Fruit fly (Drosophila melanogaster) whole organism, embryonic: ENCODE results near the gene BtbVII.

Source experiments
- Ada2b ChIP-seq: fragments of 200-800 bp; sonication (Bioruptor generic); IDR thresholded peaks from 2 replicates; pipeline ENCODE4 v1.3.6; 2022; ENCODE audit warnings: missing biosample characterization, missing genetic modification characterization
- Blimp-1 ChIP-seq: fragments of 200-800 bp; sonication (Bioruptor generic); optimal IDR thresholded peaks from 3 replicates; lab custom pipeline; 2018; ENCODE audit warnings: missing biosample characterization, missing genetic modification characterization, mild to moderate bottlenecking, moderate library complexity, missing genetic modification reagents
- CG12071 ChIP-seq: fragments of 200-800 bp; sonication (Bioruptor generic); optimal IDR thresholded peaks from 3 replicates; lab custom pipeline; 2018; ENCODE audit warnings: missing biosample characterization, mild to moderate bottlenecking, missing genetic modification characterization
- CG12219 ChIP-seq: fragments of 200-800 bp; sonication (Bioruptor generic); optimal IDR thresholded peaks from 3 replicates; lab custom pipeline; 2018; ENCODE audit warnings: missing biosample characterization, mild to moderate bottlenecking, missing genetic modification characterization
- CG1233 ChIP-seq: fragments of 200-800 bp; sonication (Bioruptor generic); optimal IDR thresholded peaks from 4 replicates; lab custom pipeline; 2018; ENCODE audit warnings: missing biosample characterization, mild to moderate bottlenecking, missing genetic modification characterization
- CG14014 ChIP-seq: fragments of 200-800 bp; sonication (Bioruptor generic); IDR thresholded peaks from 2 replicates; pipeline ENCODE4 v1.3.6; 2022; ENCODE audit warnings: missing biosample characterization, missing genetic modification characterization
- CG15269 ChIP-seq: fragments of 200-800 bp; sonication (Bioruptor generic); optimal IDR thresholded peaks from 2 replicates; lab custom pipeline; 2018; ENCODE audit warnings: missing biosample characterization, mild to moderate bottlenecking, missing genetic modification characterization, moderate library complexity
- CG15479 ChIP-seq: fragments of 200-800 bp; sonication (Bioruptor generic); optimal IDR thresholded peaks from 3 replicates; lab custom pipeline; 2019; ENCODE audit warnings: missing biosample characterization, mild to moderate bottlenecking, missing genetic modification characterization, moderate library complexity
- CG15696 ChIP-seq: fragments of 200-800 bp; sonication (Bioruptor generic); optimal IDR thresholded peaks from 2 replicates; lab custom pipeline; 2019; ENCODE audit warnings: missing biosample characterization, mild to moderate bottlenecking, missing genetic modification characterization, moderate library complexity
- CG1647 ChIP-seq: fragments of 200-800 bp; sonication (Bioruptor generic); optimal IDR thresholded peaks from 3 replicates; lab custom pipeline; 2016; ENCODE audit warnings: missing biosample characterization, missing genetic modification characterization
- CG16863 ChIP-seq: fragments of 200-800 bp; sonication (Bioruptor generic); optimal IDR thresholded peaks from 3 replicates; lab custom pipeline; 2016; ENCODE audit warnings: missing biosample characterization, missing genetic modification characterization
- CG17361 ChIP-seq: fragments of 200-800 bp; sonication (Bioruptor generic); IDR thresholded peaks from 3 replicates; pipeline ENCODE4 v1.3.6; 2022; ENCODE audit warnings: missing biosample characterization, missing genetic modification characterization
- CG17802 ChIP-seq: fragments of 200-800 bp; sonication (Bioruptor generic); optimal IDR thresholded peaks from 2 replicates; lab custom pipeline; 2018; ENCODE audit warnings: missing biosample characterization, mild to moderate bottlenecking, missing genetic modification characterization, moderate library complexity
- CG30020 ChIP-seq: fragments of 200-800 bp; optimal IDR thresholded peaks from 2 replicates; lab custom pipeline; 2019; ENCODE audit warnings: missing biosample characterization, mild to moderate bottlenecking, missing genetic modification characterization, moderate library complexity
- CG31441 ChIP-seq: fragments of 200-800 bp; sonication (Bioruptor generic); IDR thresholded peaks from 2 replicates; pipeline ENCODE4 v1.3.6; 2022; ENCODE audit warnings: missing biosample characterization, missing genetic modification characterization
- CG32767 ChIP-seq: fragments of 200-800 bp; sonication (Bioruptor generic); IDR thresholded peaks from 2 replicates; pipeline ENCODE4 v1.3.6; 2022; ENCODE audit warnings: missing biosample characterization, missing genetic modification characterization
- CG33213 ChIP-seq: fragments of 200-800 bp; sonication (Bioruptor generic); optimal IDR thresholded peaks from 3 replicates; lab custom pipeline; 2016; ENCODE audit warnings: missing biosample characterization, missing genetic modification characterization
- CG34422 ChIP-seq: fragments of 200-800 bp; sonication (Bioruptor generic); IDR thresholded peaks from 3 replicates; pipeline ENCODE4 v1.3.6; 2022; ENCODE audit warnings: missing biosample characterization, missing genetic modification characterization
- CG4282 ChIP-seq: fragments of 200-800 bp; sonication (Bioruptor generic); optimal IDR thresholded peaks from 2 replicates; lab custom pipeline; 2016; ENCODE audit warnings: missing biosample characterization, missing genetic modification characterization
- CG4328 ChIP-seq: fragments of 200-800 bp; sonication (Bioruptor generic); optimal IDR thresholded peaks from 3 replicates; lab custom pipeline; 2017; ENCODE audit warnings: missing biosample characterization, missing genetic modification reagents, missing genetic modification characterization
- CG4707 ChIP-seq: fragments of 200-800 bp; sonication (Bioruptor generic); optimal IDR thresholded peaks from 2 replicates; lab custom pipeline; 2018; ENCODE audit warnings: missing biosample characterization, mild to moderate bottlenecking, missing genetic modification characterization, moderate library complexity
- CG6654 ChIP-seq: fragments of 200-800 bp; sonication (Bioruptor generic); optimal IDR thresholded peaks from 2 replicates; lab custom pipeline; 2017; ENCODE audit warnings: missing biosample characterization, mild to moderate bottlenecking, missing genetic modification characterization
- CG7271 ChIP-seq: fragments of 200-800 bp; sonication (Bioruptor generic); optimal IDR thresholded peaks from 2 replicates; lab custom pipeline; 2018; ENCODE audit warnings: missing biosample characterization, mild to moderate bottlenecking, missing genetic modification characterization, moderate library complexity
- CG8388 ChIP-seq: fragments of 200-800 bp; sonication (Bioruptor generic); optimal IDR thresholded peaks from 2 replicates; lab custom pipeline; 2019; ENCODE audit warnings: missing biosample characterization, mild to moderate bottlenecking, missing genetic modification characterization, moderate library complexity
- CG9932 ChIP-seq: fragments of 200-800 bp; sonication (Bioruptor generic); IDR thresholded peaks from 2 replicates; pipeline ENCODE4 v1.3.6; 2022; ENCODE audit warnings: missing biosample characterization, missing genetic modification characterization
- Dfd ChIP-seq, 2 experiments: fragments of >200 bp; optimal IDR thresholded peaks; 2 replicates each; lab custom pipeline; 2017; ENCODE audit warnings: missing biosample characterization in 2 of 2, missing genetic modification characterization in 2 of 2
- PHDP ChIP-seq: fragments of 200-800 bp; sonication (Bioruptor generic); optimal IDR thresholded peaks from 3 replicates; lab custom pipeline; 2018; ENCODE audit warnings: missing biosample characterization, mild to moderate bottlenecking, missing genetic modification characterization, moderate library complexity
- Sin3A ChIP-seq: fragments of >200 bp; optimal IDR thresholded peaks from 2 replicates; lab custom pipeline; 2018
- Six4 ChIP-seq: fragments of 200-800 bp; sonication (Bioruptor generic); optimal IDR thresholded peaks from 2 replicates; lab custom pipeline; 2016; ENCODE audit warnings: missing biosample characterization, missing genetic modification characterization
- Sox100B ChIP-seq: fragments of 200-800 bp; sonication (Bioruptor generic); optimal IDR thresholded peaks from 3 replicates; lab custom pipeline; 2018; ENCODE audit warnings: missing biosample characterization, mild to moderate bottlenecking, missing genetic modification characterization
- Sox102F ChIP-seq: fragments of 200-800 bp; sonication (Bioruptor generic); optimal IDR thresholded peaks from 2 replicates; lab custom pipeline; 2018; ENCODE audit warnings: missing biosample characterization, mild to moderate bottlenecking, missing genetic modification characterization, moderate library complexity
- ab ChIP-seq: fragments of 200-800 bp; sonication (Bioruptor generic); optimal IDR thresholded peaks from 2 replicates; lab custom pipeline; 2016; ENCODE audit warnings: missing biosample characterization, missing genetic modification characterization
- az2 ChIP-seq: fragments of 200-800 bp; sonication (Bioruptor generic); optimal IDR thresholded peaks from 3 replicates; lab custom pipeline; 2016; ENCODE audit warnings: missing biosample characterization, missing genetic modification characterization
- bbx ChIP-seq: fragments of 200-800 bp; sonication (Bioruptor generic); IDR thresholded peaks from 2 replicates; pipeline ENCODE4 v1.3.6; 2022; ENCODE audit warnings: missing biosample characterization, missing genetic modification characterization; ENCODE audit not compliant: partially characterized antibody
- chm ChIP-seq: fragments of 200-800 bp; sonication (Bioruptor generic); IDR thresholded peaks from 2 replicates; pipeline ENCODE4 v1.3.6; 2022; ENCODE audit warnings: missing biosample characterization, missing genetic modification characterization
- croc ChIP-seq: fragments of 200-800 bp; sonication (Bioruptor generic); conservative IDR thresholded peaks from 3 replicates; pipeline ENCODE4 v1.3.6; 2022; ENCODE audit warnings: missing biosample characterization, missing genetic modification characterization
- dati ChIP-seq: fragments of 200-800 bp; sonication (Bioruptor generic); IDR thresholded peaks from 2 replicates; pipeline ENCODE4 v1.3.6; 2022; ENCODE audit warnings: missing biosample characterization, missing genetic modification characterization
- dmrt11E ChIP-seq: fragments of 200-800 bp; sonication (Bioruptor generic); optimal IDR thresholded peaks from 3 replicates; lab custom pipeline; 2018; ENCODE audit warnings: missing biosample characterization, mild to moderate bottlenecking, missing genetic modification characterization, moderate library complexity
- fu2 ChIP-seq: fragments of 200-800 bp; sonication (Bioruptor generic); optimal IDR thresholded peaks from 2 replicates; lab custom pipeline; 2016; ENCODE audit warnings: missing biosample characterization, missing genetic modification characterization
- gsb ChIP-seq: fragments of 200-800 bp; sonication (Bioruptor generic); IDR thresholded peaks from 2 replicates; pipeline ENCODE4 v1.3.6; 2022; ENCODE audit warnings: missing biosample characterization, missing genetic modification characterization
- insv ChIP-seq, 2 experiments: fragments of 200-800 bp; sonication (Bioruptor generic); optimal IDR thresholded peaks; 3 replicates each; lab custom pipeline; 2016 to 2018; ENCODE audit warnings: missing biosample characterization in 2 of 2, missing genetic modification characterization in 2 of 2
- nmo ChIP-seq: fragments of 200-800 bp; sonication (Bioruptor generic); optimal IDR thresholded peaks from 2 replicates; lab custom pipeline; 2018; ENCODE audit warnings: missing biosample characterization, mild to moderate bottlenecking, missing genetic modification characterization, moderate library complexity
- odd ChIP-seq: fragments of 200-800 bp; sonication (Bioruptor generic); optimal IDR thresholded peaks from 2 replicates; lab custom pipeline; 2017; ENCODE audit warnings: missing biosample characterization, mild to moderate bottlenecking, missing genetic modification characterization
- peb ChIP-seq: fragments of 200-800 bp; sonication (Bioruptor generic); IDR thresholded peaks from 2 replicates; pipeline ENCODE4 v1.3.6; 2022; ENCODE audit warnings: missing biosample characterization, missing genetic modification characterization
- phol ChIP-seq: fragments of 200-800 bp; sonication (Bioruptor generic); optimal IDR thresholded peaks from 3 replicates; lab custom pipeline; 2018; ENCODE audit warnings: missing biosample characterization, mild to moderate bottlenecking, missing genetic modification characterization, moderate library complexity
- salm ChIP-seq: fragments of 200-800 bp; sonication (Bioruptor generic); optimal IDR thresholded peaks from 2 replicates; lab custom pipeline; 2018; ENCODE audit warnings: missing biosample characterization, mild to moderate bottlenecking, missing genetic modification characterization
- sima ChIP-seq: fragments of 200-800 bp; sonication (Bioruptor generic); optimal IDR thresholded peaks from 2 replicates; lab custom pipeline; 2016; ENCODE audit warnings: missing biosample characterization, missing genetic modification characterization
- so ChIP-seq: fragments of 200-800 bp; sonication (Bioruptor generic); IDR thresholded peaks from 3 replicates; pipeline ENCODE4 v1.3.6; 2022; ENCODE audit warnings: missing biosample characterization, missing genetic modification characterization
- stc ChIP-seq: fragments of 200-800 bp; sonication (Bioruptor generic); IDR thresholded peaks from 2 replicates; pipeline ENCODE4 v1.3.6; 2022; ENCODE audit warnings: missing biosample characterization, missing genetic modification characterization
- twi ChIP-seq: fragments of 200-800 bp; optimal IDR thresholded peaks from 2 replicates; lab custom pipeline; 2019; ENCODE audit warnings: missing biosample characterization, mild to moderate bottlenecking, missing genetic modification characterization, moderate library complexity
- zf30C ChIP-seq: fragments of 200-800 bp; sonication (Bioruptor generic); optimal IDR thresholded peaks from 3 replicates; lab custom pipeline; 2018; ENCODE audit warnings: missing biosample characterization, mild to moderate bottlenecking, missing genetic modification characterization

The BtbVII gene

dm6 chr3L:3127544-3127943 is 20.9 kb upstream of the BtbVII start, which contains the start of gene promL (continued):
- TF ChIP-seq dmrt11E = peak; percentile 40
- peak; percentile 72 for TF ChIP-seq bbx
- peak; percentile 43 for TF ChIP-seq Blimp-1 (GFP tag; lab: Kevin White, UChicago)
- no peak for TF ChIP-seq fu2 (GFP tag; lab: Kevin White, UChicago)
- TF ChIP-seq CG9932 (GFP tag; lab: Robert Waterston, UW) = no peak
- no peak; the same call in 1 of the 2 replicates for TF ChIP-seq chm (GFP tag; lab: Robert Waterston, UW)
- TF ChIP-seq CG17802 (tag; lab: Kevin White, UChicago) = no peak
- peak; percentile 19 for TF ChIP-seq odd (GFP tag; lab: Kevin White, UChicago)
- TF ChIP-seq CG34422 (GFP tag; lab: Robert Waterston, UW) = peak; percentile 71; the same call in 1 of the 3 replicates
- peak; percentile 46 for TF ChIP-seq CG4707 (GFP tag; lab: Kevin White, UChicago)
- TF ChIP-seq CG15696 (tag; lab: Kevin White, UChicago) = peak; percentile 27
- TF ChIP-seq sima (GFP tag; lab: Kevin White, UChicago) = no peak
- TF ChIP-seq CG33213 = peak; percentile 85
- TF ChIP-seq croc (GFP tag; lab: Robert Waterston, UW) = no peak
- peak; percentile 26 for TF ChIP-seq CG7271 (tag; lab: Kevin White, UChicago)
- TF ChIP-seq CG15479 (GFP tag; lab: Kevin White, UChicago) = no peak
- peak; percentile 65 for TF ChIP-seq nmo (GFP tag; lab: Kevin White, UChicago)
- TF ChIP-seq Sox100B (GFP tag; lab: Kevin White, UChicago) = peak; percentile 18
- peak; percentile 39 for TF ChIP-seq CG12219 (GFP tag; lab: Kevin White, UChicago)
- peak; percentile 23 for TF ChIP-seq zf30C (GFP tag; lab: Kevin White, UChicago)
- TF ChIP-seq CG8388 (GFP tag; lab: Kevin White, UChicago) = peak; percentile 34
- TF ChIP-seq insv (GFP tag; optimal IDR thresholded peaks at IDR 0.05; lab: Kevin White, UChicago) = peak in 1 of 2 experiments; percentile 55
- no peak for TF ChIP-seq peb (GFP tag; lab: Robert Waterston, UW)
- peak; percentile 55 for TF ChIP-seq PHDP (tag; lab: Kevin White, UChicago)
- peak; percentile 49 for TF ChIP-seq CG4328 (GFP tag; lab: Kevin White, UChicago)
- TF ChIP-seq CG32767 (GFP tag; lab: Robert Waterston, UW) = peak; percentile 38; the same call in 1 of the 2 replicates
- no peak for TF ChIP-seq az2 (GFP tag; lab: Kevin White, UChicago)
- TF ChIP-seq CG1233 (GFP tag; lab: Kevin White, UChicago) = peak; percentile 53
- TF ChIP-seq salm (tag; lab: Kevin White, UChicago) = peak; percentile 66
- no peak for TF ChIP-seq ab (GFP tag; lab: Kevin White, UChicago)
- no peak for TF ChIP-seq CG4282 (GFP tag; lab: Kevin White, UChicago)
- TF ChIP-seq gsb = no peak
- TF ChIP-seq Sin3A = peak; percentile 42
- TF ChIP-seq CG15269 (tag; lab: Kevin White, UChicago) = peak; percentile 51
- TF ChIP-seq CG30020 (tag; lab: Kevin White, UChicago) = peak; percentile 46
- TF ChIP-seq Ada2b (GFP tag; lab: Robert Waterston, UW) = peak; percentile 29; the same call in 1 of the 2 replicates
- TF ChIP-seq twi (tag; lab: Kevin White, UChicago) = no peak
- no peak for TF ChIP-seq Six4 (GFP tag; lab: Kevin White, UChicago)
- no peak for TF ChIP-seq Dfd (GFP tag; optimal IDR thresholded peaks at IDR 0.05; lab: Kevin White, UChicago)
- TF ChIP-seq CG16863 = peak; percentile 9
- no peak for TF ChIP-seq stc (GFP tag; lab: Robert Waterston, UW)
- TF ChIP-seq Sox102F = no peak
- no peak for TF ChIP-seq CG6654
- peak; percentile 70 for TF ChIP-seq CG31441
- TF ChIP-seq dati (GFP tag; lab: Robert Waterston, UW) = no peak
- peak; percentile 41 for TF ChIP-seq CG12071
- no peak for TF ChIP-seq so
- peak; percentile 33; the same call in 1 of the 2 replicates for TF ChIP-seq CG14014 (GFP tag; lab: Robert Waterston, UW)
- TF ChIP-seq CG1647 (GFP tag; lab: Kevin White, UChicago) = no peak
- TF ChIP-seq phol (tag; lab: Kevin White, UChicago) = peak; percentile 67
- TF ChIP-seq CG17361 (GFP tag; lab: Robert Waterston, UW) = peak; percentile 60; the same call in 1 of the 3 replicates
